Worm (Caenorhabditis elegans): ENCODE data around the gene tceb-3.

- TF ChIP-seq ztf-4 (tag; optimal IDR thresholded peaks at IDR 0.05) = no peak
- no peak for TF ChIP-seq nhr-28 (tag; optimal IDR thresholded peaks at IDR 0.05)
- TF ChIP-seq ceh-82 (tag; optimal IDR thresholded peaks at IDR 0.05) = no peak
Observed at ce11 chrII:10989180-10989579, 42.0 kb upstream of the tceb-3 start.
